Fruit fly (Drosophila melanogaster) whole organism, embryonic: ENCODE measurements around the gene pyd.
A peak's percentile ranks its signal among the peaks of the same experiment; 100 is the strongest.

Experiments used
- ATbp ChIP-seq: fragments of 200-800 bp; sonication (Bioruptor generic); optimal IDR thresholded peaks from 2 replicates; lab custom pipeline; 2017; ENCODE audit warnings: missing biosample characterization, mild to moderate bottlenecking, missing genetic modification characterization, missing genetic modification reagents
- Awh ChIP-seq: fragments of 200-800 bp; sonication (Bioruptor generic); IDR thresholded peaks from 2 replicates; pipeline ENCODE4, ENCODE4 v1.3.6; 2022; ENCODE audit warnings: missing biosample characterization, missing genetic modification characterization
- CG12391 ChIP-seq: fragments of 200-800 bp; sonication (Bioruptor generic); optimal IDR thresholded peaks from 3 replicates; lab custom pipeline; 2018; ENCODE audit warnings: missing biosample characterization, mild to moderate bottlenecking, missing genetic modification characterization, moderate library complexity
- CG13296 ChIP-seq: fragments of 200-800 bp; sonication (Bioruptor generic); optimal IDR thresholded peaks from 3 replicates; lab custom pipeline; 2018; ENCODE audit warnings: missing biosample characterization, mild to moderate bottlenecking, missing genetic modification characterization
- CG14965 ChIP-seq: fragments of 200-800 bp; sonication (Bioruptor generic); optimal IDR thresholded peaks from 2 replicates; lab custom pipeline; 2016; ENCODE audit warnings: missing biosample characterization, missing genetic modification characterization, borderline replicate concordance
- CG15011 ChIP-seq: fragments of 200-800 bp; sonication (Bioruptor generic); optimal IDR thresholded peaks from 3 replicates; lab custom pipeline; 2018; ENCODE audit warnings: missing biosample characterization, mild to moderate bottlenecking, missing genetic modification characterization
- CG15269 ChIP-seq: fragments of 200-800 bp; sonication (Bioruptor generic); optimal IDR thresholded peaks from 2 replicates; lab custom pipeline; 2018; ENCODE audit warnings: missing biosample characterization, mild to moderate bottlenecking, missing genetic modification characterization, moderate library complexity
- CG15696 ChIP-seq: fragments of 200-800 bp; sonication (Bioruptor generic); optimal IDR thresholded peaks from 2 replicates; lab custom pipeline; 2019; ENCODE audit warnings: missing biosample characterization, mild to moderate bottlenecking, missing genetic modification characterization, moderate library complexity
- CG17612 ChIP-seq: fragments of 200-800 bp; sonication (Bioruptor generic); IDR thresholded peaks from 2 replicates; pipeline ENCODE4 v1.3.6; 2022; ENCODE audit warnings: missing biosample characterization, missing genetic modification characterization
- CG18599 ChIP-seq: fragments of 200-800 bp; sonication (Bioruptor generic); optimal IDR thresholded peaks from 3 replicates; lab custom pipeline; 2017; ENCODE audit warnings: missing biosample characterization, missing genetic modification characterization, mild to moderate bottlenecking, moderate library complexity, missing genetic modification reagents
- CG18764 ChIP-seq: fragments of 200-800 bp; sonication (Bioruptor generic); optimal IDR thresholded peaks from 3 replicates; lab custom pipeline; 2016; ENCODE audit warnings: missing biosample characterization, missing genetic modification characterization
- CG3847 ChIP-seq: fragments of 200-800 bp; sonication (Bioruptor generic); IDR thresholded peaks from 2 replicates; pipeline ENCODE4 v1.3.6; 2022; ENCODE audit warnings: missing biosample characterization, missing genetic modification characterization
- CG42726 ChIP-seq: fragments of 200-800 bp; sonication (Bioruptor generic); IDR thresholded peaks from 2 replicates; pipeline ENCODE4 v1.3.6; 2022; ENCODE audit warnings: missing biosample characterization, missing genetic modification characterization; ENCODE audit not compliant: partially characterized antibody
- CG4424 ChIP-seq: fragments of 200-800 bp; sonication (Bioruptor generic); optimal IDR thresholded peaks from 3 replicates; lab custom pipeline; 2016; ENCODE audit warnings: missing biosample characterization, missing genetic modification characterization
- CG7987 ChIP-seq: fragments of 200-800 bp; sonication (Bioruptor generic); optimal IDR thresholded peaks from 2 replicates; lab custom pipeline; 2018; ENCODE audit warnings: missing biosample characterization, mild to moderate bottlenecking, missing genetic modification characterization, moderate library complexity
- CG8281 ChIP-seq: fragments of 200-800 bp; sonication (Bioruptor generic); optimal IDR thresholded peaks from 2 replicates; lab custom pipeline; 2018; ENCODE audit warnings: missing biosample characterization, mild to moderate bottlenecking, missing genetic modification characterization, moderate library complexity
- CG8944 ChIP-seq: fragments of 200-800 bp; sonication (Bioruptor generic); optimal IDR thresholded peaks from 3 replicates; lab custom pipeline; 2016; ENCODE audit warnings: missing biosample characterization, missing genetic modification characterization
- CG9215 ChIP-seq: fragments of 200-800 bp; sonication (Bioruptor generic); IDR thresholded peaks from 2 replicates; pipeline ENCODE4 v1.3.6; 2022; ENCODE audit warnings: missing biosample characterization, missing genetic modification characterization
- CHES-1-like ChIP-seq: fragments of 200-800 bp; sonication (Bioruptor generic); optimal IDR thresholded peaks from 2 replicates; lab custom pipeline; 2016; ENCODE audit warnings: missing biosample characterization, missing genetic modification characterization
- Dp ChIP-seq: fragments of 200-800 bp; sonication (Bioruptor generic); optimal IDR thresholded peaks from 2 replicates; lab custom pipeline; 2018; ENCODE audit warnings: missing biosample characterization, mild to moderate bottlenecking, missing genetic modification characterization, moderate library complexity
- E2f1 ChIP-seq: fragments of 200-800 bp; sonication (Bioruptor generic); IDR thresholded peaks from 2 replicates; pipeline ENCODE4 v1.3.6; 2022; ENCODE audit warnings: missing biosample characterization, missing genetic modification characterization
- Ets65A ChIP-seq: fragments of 200-800 bp; sonication (Bioruptor generic); peaks from one replicate; lab custom pipeline; 2016; ENCODE audit warnings: missing biosample characterization, missing genetic modification characterization
- Max ChIP-seq: fragments of 200-800 bp; sonication (Bioruptor generic); optimal IDR thresholded peaks from 2 replicates; lab custom pipeline; 2016; ENCODE audit warnings: missing biosample characterization, mild to moderate bottlenecking, missing genetic modification characterization
- Mes4 ChIP-seq: fragments of 200-800 bp; sonication (Bioruptor generic); optimal IDR thresholded peaks from 2 replicates; lab custom pipeline; 2016; ENCODE audit warnings: missing biosample characterization, missing genetic modification characterization
- Optix ChIP-seq: fragments of 200-800 bp; sonication (Bioruptor generic); IDR thresholded peaks from 3 replicates; pipeline ENCODE4 v1.3.6; 2022; ENCODE audit warnings: missing biosample characterization, missing genetic modification characterization
- Ravus ChIP-seq: fragments of 200-800 bp; sonication (Bioruptor generic); IDR thresholded peaks from 2 replicates; pipeline ENCODE4 v1.3.6; 2022; ENCODE audit warnings: missing biosample characterization, missing genetic modification characterization
- Spps ChIP-seq: fragments of 200-800 bp; sonication (Bioruptor generic); optimal IDR thresholded peaks from 2 replicates; lab custom pipeline; 2018; ENCODE audit warnings: missing biosample characterization, mild to moderate bottlenecking, missing genetic modification characterization
- Sry-β ChIP-seq: fragments of 200-800 bp; sonication (Bioruptor generic); optimal IDR thresholded peaks from 2 replicates; lab custom pipeline; 2018; ENCODE audit warnings: missing biosample characterization, mild to moderate bottlenecking, missing genetic modification characterization, moderate library complexity
- ase ChIP-seq: fragments of 200-800 bp; sonication (Bioruptor generic); IDR thresholded peaks from 3 replicates; pipeline ENCODE4 v1.3.6; 2022; ENCODE audit warnings: missing biosample characterization, missing genetic modification characterization
- ato ChIP-seq: fragments of 200-800 bp; sonication (Bioruptor generic); IDR thresholded peaks from 2 replicates; pipeline ENCODE4 v1.3.6; 2022; ENCODE audit warnings: missing biosample characterization, missing genetic modification characterization; ENCODE audit not compliant: partially characterized antibody
- crp ChIP-seq, 2 experiments: fragments of 200-800 bp; sonication (Bioruptor generic); optimal IDR thresholded peaks; 2 replicates in 1 of 2; 3 replicates in 1 of 2; lab custom pipeline; 2017; ENCODE audit warnings: missing biosample characterization in 2 of 2, missing genetic modification characterization in 2 of 2, mild to moderate bottlenecking in 1 of 2, moderate library complexity in 1 of 2
- dm ChIP-seq: fragments of 200-800 bp; sonication (Bioruptor generic); optimal IDR thresholded peaks from 3 replicates; lab custom pipeline; 2016; ENCODE audit warnings: missing biosample characterization, missing genetic modification characterization
- dmrt99B ChIP-seq: fragments of 200-800 bp; sonication (Bioruptor generic); optimal IDR thresholded peaks from 2 replicates; lab custom pipeline; 2018; ENCODE audit warnings: missing biosample characterization, mild to moderate bottlenecking, missing genetic modification characterization, moderate library complexity
- emc ChIP-seq: fragments of 200-800 bp; sonication (Bioruptor generic); optimal IDR thresholded peaks from 2 replicates; lab custom pipeline; 2016; ENCODE audit warnings: missing biosample characterization, missing genetic modification characterization
- en ChIP-seq: fragments of 200-800 bp; sonication (Bioruptor generic); optimal IDR thresholded peaks from 2 replicates; lab custom pipeline; 2016; ENCODE audit warnings: missing biosample characterization, missing genetic modification characterization
- eyg ChIP-seq: fragments of 200-800 bp; sonication (Bioruptor generic); optimal IDR thresholded peaks from 3 replicates; lab custom pipeline; 2016; ENCODE audit warnings: missing biosample characterization, missing genetic modification characterization
- gcm ChIP-seq: fragments of 200-800 bp; sonication (Bioruptor generic); optimal IDR thresholded peaks from 2 replicates; lab custom pipeline; 2019; ENCODE audit warnings: missing biosample characterization, mild to moderate bottlenecking, missing genetic modification characterization, moderate library complexity
- gcm2 ChIP-seq: fragments of 200-800 bp; sonication (Bioruptor generic); optimal IDR thresholded peaks from 2 replicates; lab custom pipeline; 2016; ENCODE audit warnings: missing biosample characterization, missing genetic modification characterization
- ham ChIP-seq: fragments of 200-800 bp; sonication (Bioruptor generic); IDR thresholded peaks from 2 replicates; pipeline ENCODE4 v1.3.6; 2022; ENCODE audit warnings: missing biosample characterization, missing genetic modification characterization
- mam ChIP-seq: fragments of 200-800 bp; sonication (Bioruptor generic); optimal IDR thresholded peaks from 3 replicates; lab custom pipeline; 2016; ENCODE audit warnings: missing biosample characterization, missing genetic modification characterization
- oc ChIP-seq: fragments of 200-800 bp; sonication (Bioruptor generic); optimal IDR thresholded peaks from 2 replicates; lab custom pipeline; 2018; ENCODE audit warnings: missing biosample characterization, mild to moderate bottlenecking, missing genetic modification characterization, moderate library complexity
- pfk ChIP-seq: fragments of 200-800 bp; sonication (Bioruptor generic); optimal IDR thresholded peaks from 2 replicates; lab custom pipeline; 2018; ENCODE audit warnings: missing biosample characterization, mild to moderate bottlenecking, missing genetic modification characterization, moderate library complexity
- repo ChIP-seq: fragments of 200-800 bp; sonication (Bioruptor generic); optimal IDR thresholded peaks from 2 replicates; lab custom pipeline; 2016; ENCODE audit warnings: missing biosample characterization, missing genetic modification characterization
- so ChIP-seq: fragments of 200-800 bp; sonication (Bioruptor generic); IDR thresholded peaks from 3 replicates; pipeline ENCODE4 v1.3.6; 2022; ENCODE audit warnings: missing biosample characterization, missing genetic modification characterization
- sug ChIP-seq: fragments of 200-800 bp; optimal IDR thresholded peaks from 2 replicates; lab custom pipeline; 2019; ENCODE audit warnings: missing biosample characterization, mild to moderate bottlenecking, missing genetic modification characterization, moderate library complexity
- unc-4 ChIP-seq: fragments of 200-800 bp; sonication (Bioruptor generic); IDR thresholded peaks from 2 replicates; pipeline ENCODE4 v1.3.6; 2022; ENCODE audit warnings: missing biosample characterization, missing genetic modification characterization; ENCODE audit not compliant: partially characterized antibody
- z ChIP-seq: fragments of 200-800 bp; sonication (Bioruptor generic); IDR thresholded peaks from 3 replicates; pipeline ENCODE4 v1.3.6; 2022; ENCODE audit warnings: missing biosample characterization, missing genetic modification characterization
- zf30C ChIP-seq: fragments of 200-800 bp; sonication (Bioruptor generic); optimal IDR thresholded peaks from 3 replicates; lab custom pipeline; 2018; ENCODE audit warnings: missing biosample characterization, mild to moderate bottlenecking, missing genetic modification characterization

pyd gene

dm6 chr3R:8926554-8926951 lies 5.1 kb downstream of the pyd start:
- TF ChIP-seq repo (GFP tag; lab: Kevin White, UChicago) (no peak), Awh (GFP tag; lab: Robert Waterston, UW) (peak; percentile 61; the same call in 1 of the 2 replicates), oc (peak; percentile 51)

- peak; percentile 35; the same call in 1 of the 2 replicates for TF ChIP-seq E2f1 (GFP tag; lab: Robert Waterston, UW)
- TF ChIP-seq en (GFP tag; lab: Kevin White, UChicago), result peak; percentile 49
- peak; percentile 46 for TF ChIP-seq CG8944
- no peak for TF ChIP-seq eyg (GFP tag; lab: Kevin White, UChicago)
- no peak for TF ChIP-seq mam (GFP tag; lab: Kevin White, UChicago)
- peak; percentile 41 for TF ChIP-seq Mes4 (GFP tag; lab: Kevin White, UChicago)
- TF ChIP-seq CG3847 (GFP tag; lab: Robert Waterston, UW), result no peak
- no peak for TF ChIP-seq CHES-1-like (GFP tag; lab: Kevin White, UChicago)
- no peak for TF ChIP-seq Dp (GFP tag; lab: Kevin White, UChicago)
- TF ChIP-seq Optix (GFP tag; lab: Robert Waterston, UW), result 0 out of 3 replicates have a peak, but pooled peaks have one; percentile 8
- TF ChIP-seq dm (GFP tag; lab: Kevin White, UChicago), result peak; percentile 25
- TF ChIP-seq Ravus (GFP tag; lab: Robert Waterston, UW), result no peak; the same call in 1 of the 2 replicates
- TF ChIP-seq unc-4 (GFP tag; lab: Robert Waterston, UW), result no peak
- TF ChIP-seq CG18599 (GFP tag; lab: Kevin White, UChicago), result no peak
- TF ChIP-seq Sry-β (GFP tag; lab: Kevin White, UChicago), result peak; percentile 8
- TF ChIP-seq ato (GFP tag; lab: Robert Waterston, UW), result no peak
- TF ChIP-seq ATbp (GFP tag; lab: Kevin White, UChicago), result no peak
- no peak for TF ChIP-seq crp (GFP tag; optimal IDR thresholded peaks at IDR 0.05; lab: Kevin White, UChicago)
- peak; percentile 55 for TF ChIP-seq gcm (GFP tag; lab: Kevin White, UChicago)
- peak; percentile 73 for TF ChIP-seq CG15696 (tag; lab: Kevin White, UChicago)
- no peak for TF ChIP-seq sug
- TF ChIP-seq CG15269, result no peak
- peak; percentile 51 for TF ChIP-seq CG4424 (GFP tag; lab: Kevin White, UChicago)
- no peak for TF ChIP-seq z
- no peak for TF ChIP-seq CG17612 (GFP tag; lab: Robert Waterston, UW)
- TF ChIP-seq CG15011, result peak; percentile 31
- TF ChIP-seq gcm2 (GFP tag; lab: Kevin White, UChicago), result no peak
- TF ChIP-seq CG13296 (GFP tag; lab: Kevin White, UChicago), result no peak
- TF ChIP-seq pfk, result peak; percentile 38
- TF ChIP-seq CG7987 (GFP tag; lab: Kevin White, UChicago), result no peak
- TF ChIP-seq emc (GFP tag; lab: Kevin White, UChicago), result no peak
- TF ChIP-seq ase (GFP tag; lab: Robert Waterston, UW), result peak; percentile 35; the same call in 1 of the 3 replicates
- TF ChIP-seq zf30C (GFP tag; lab: Kevin White, UChicago), result no peak
- TF ChIP-seq CG9215, result no peak
- no peak for TF ChIP-seq so (GFP tag; lab: Robert Waterston, UW)
- peak; percentile 63 for TF ChIP-seq CG12391 (tag; lab: Kevin White, UChicago)
- no peak for TF ChIP-seq ham
- TF ChIP-seq CG8281 (tag; lab: Kevin White, UChicago), result no peak
- TF ChIP-seq CG42726 (GFP tag; lab: Robert Waterston, UW), result no peak
- peak; percentile 71 for TF ChIP-seq dmrt99B
- TF ChIP-seq Max (GFP tag; lab: Kevin White, UChicago), result peak; percentile 35
- peak; percentile 53 for TF ChIP-seq Ets65A (GFP tag; lab: Kevin White, UChicago)
- TF ChIP-seq CG14965 (GFP tag; lab: Kevin White, UChicago), result no peak
- TF ChIP-seq Spps (tag; lab: Kevin White, UChicago), result peak; percentile 94
- TF ChIP-seq CG18764 (GFP tag; lab: Kevin White, UChicago), result no peak
These were observed 5.7 kb downstream of the pyd start for dm6 chr3R:8925924-8926553.
